Fruit fly (Drosophila melanogaster) whole organism, embryonic: ENCODE results near the gene CG10208.

Source experiments
- Aef1 ChIP-seq: fragments of 200-800 bp; sonication (Bioruptor generic); IDR thresholded peaks from 3 replicates; pipeline ENCODE4 v1.3.6; 2022; ENCODE audit warnings: missing biosample characterization, missing genetic modification characterization
- Atf3 ChIP-seq: fragments of 200-800 bp; sonication (Bioruptor generic); optimal IDR thresholded peaks from 3 replicates; lab custom pipeline; 2016; ENCODE audit warnings: missing biosample characterization, missing genetic modification characterization
- B-H2 ChIP-seq: fragments of 200-800 bp; sonication (Bioruptor generic); optimal IDR thresholded peaks from 2 replicates; lab custom pipeline; 2018; ENCODE audit warnings: missing biosample characterization, mild to moderate bottlenecking, missing genetic modification characterization
- CG11560 ChIP-seq: fragments of 200-800 bp; sonication (Bioruptor generic); IDR thresholded peaks from 3 replicates; pipeline ENCODE4 v1.3.6; 2022; ENCODE audit warnings: missing biosample characterization, missing genetic modification characterization
- CG12299 ChIP-seq: fragments of 200-800 bp; sonication (Bioruptor generic); optimal IDR thresholded peaks from 2 replicates; lab custom pipeline; 2018; ENCODE audit warnings: missing biosample characterization, mild to moderate bottlenecking, missing genetic modification characterization
- CG13287 ChIP-seq: fragments of 200-800 bp; sonication (Bioruptor generic); IDR thresholded peaks from 2 replicates; pipeline ENCODE4 v1.3.6; 2022; ENCODE audit warnings: missing biosample characterization, missing genetic modification characterization; ENCODE audit not compliant: partially characterized antibody
- CG14965 ChIP-seq: fragments of 200-800 bp; sonication (Bioruptor generic); optimal IDR thresholded peaks from 2 replicates; lab custom pipeline; 2016; ENCODE audit warnings: missing biosample characterization, missing genetic modification characterization, borderline replicate concordance
- CG15269 ChIP-seq: fragments of 200-800 bp; sonication (Bioruptor generic); optimal IDR thresholded peaks from 2 replicates; lab custom pipeline; 2018; ENCODE audit warnings: missing biosample characterization, mild to moderate bottlenecking, missing genetic modification characterization, moderate library complexity
- CG1647 ChIP-seq: fragments of 200-800 bp; sonication (Bioruptor generic); optimal IDR thresholded peaks from 3 replicates; lab custom pipeline; 2016; ENCODE audit warnings: missing biosample characterization, missing genetic modification characterization
- CG17612 ChIP-seq: fragments of 200-800 bp; sonication (Bioruptor generic); IDR thresholded peaks from 2 replicates; pipeline ENCODE4 v1.3.6; 2022; ENCODE audit warnings: missing biosample characterization, missing genetic modification characterization
- CG17912 ChIP-seq: fragments of 200-800 bp; sonication (Bioruptor generic); optimal IDR thresholded peaks from 2 replicates; lab custom pipeline; 2018; ENCODE audit warnings: missing biosample characterization, mild to moderate bottlenecking, missing genetic modification characterization
- CG2202 ChIP-seq: fragments of 200-800 bp; sonication (Bioruptor generic); optimal IDR thresholded peaks from 2 replicates; lab custom pipeline; 2018; ENCODE audit warnings: missing biosample characterization, mild to moderate bottlenecking, missing genetic modification characterization
- CG31224 ChIP-seq: fragments of 200-800 bp; sonication (Bioruptor generic); IDR thresholded peaks from 2 replicates; pipeline ENCODE4 v1.3.6; 2022; ENCODE audit warnings: missing biosample characterization, missing genetic modification characterization
- CG3726 ChIP-seq: fragments of 200-800 bp; sonication (Bioruptor generic); IDR thresholded peaks from 3 replicates; pipeline ENCODE4, ENCODE4 v1.3.6; 2022; ENCODE audit warnings: missing biosample characterization, missing genetic modification characterization
- CG5953 ChIP-seq: fragments of 200-800 bp; sonication (Bioruptor generic); IDR thresholded peaks from 2 replicates; pipeline ENCODE4 v1.3.6; 2022; ENCODE audit warnings: missing biosample characterization, missing genetic modification characterization
- CG6683 ChIP-seq: fragments of 200-800 bp; sonication (Bioruptor generic); optimal IDR thresholded peaks from 2 replicates; lab custom pipeline; 2017; ENCODE audit warnings: missing biosample characterization, mild to moderate bottlenecking, missing genetic modification characterization, missing genetic modification reagents
- CG7372 ChIP-seq: fragments of 200-800 bp; sonication (Bioruptor generic); IDR thresholded peaks from 2 replicates; pipeline ENCODE4 v1.3.6; 2022; ENCODE audit warnings: missing biosample characterization, missing genetic modification characterization
- CTCF ChIP-seq: fragments of 200-800 bp; sonication (Bioruptor generic); optimal IDR thresholded peaks from 2 replicates; lab custom pipeline; 2017; ENCODE audit warnings: missing biosample characterization, mild to moderate bottlenecking, missing genetic modification characterization, moderate library complexity
- CrebB ChIP-seq: fragments of 200-800 bp; sonication (Bioruptor generic); optimal IDR thresholded peaks from 3 replicates; lab custom pipeline; 2018; ENCODE audit warnings: missing biosample characterization, mild to moderate bottlenecking, missing genetic modification characterization
- Drgx ChIP-seq: fragments of 200-800 bp; sonication (Bioruptor generic); IDR thresholded peaks from 2 replicates; pipeline ENCODE4 v1.3.6; 2022; ENCODE audit warnings: missing biosample characterization, missing genetic modification characterization
- Ets65A ChIP-seq: fragments of 200-800 bp; sonication (Bioruptor generic); peaks from one replicate; lab custom pipeline; 2016; ENCODE audit warnings: missing biosample characterization, missing genetic modification characterization
- HHEX ChIP-seq: fragments of 200-800 bp; sonication (Bioruptor generic); optimal IDR thresholded peaks from 3 replicates; lab custom pipeline; 2017; ENCODE audit warnings: missing biosample characterization, mild to moderate bottlenecking, missing genetic modification characterization, missing genetic modification reagents
- Mad ChIP-seq: fragments of 200-800 bp; sonication (Bioruptor generic); optimal IDR thresholded peaks from 2 replicates; lab custom pipeline; 2016; ENCODE audit warnings: missing biosample characterization, missing genetic modification characterization
- Mrtf ChIP-seq: fragments of 200-800 bp; sonication (Bioruptor generic); IDR thresholded peaks from 3 replicates; pipeline ENCODE4 v1.3.6; 2022; ENCODE audit warnings: missing biosample characterization, missing genetic modification characterization
- NC2β ChIP-seq: fragments of 200-800 bp; sonication (Bioruptor generic); optimal IDR thresholded peaks from 2 replicates; lab custom pipeline; 2016; ENCODE audit warnings: missing biosample characterization, missing genetic modification characterization
- Neu2 ChIP-seq: fragments of 200-800 bp; sonication (Bioruptor generic); optimal IDR thresholded peaks from 3 replicates; lab custom pipeline; 2016; ENCODE audit warnings: missing biosample characterization, missing genetic modification characterization, borderline replicate concordance
- Nf-YC ChIP-seq: fragments of 200-800 bp; optimal IDR thresholded peaks from 3 replicates; lab custom pipeline; 2019; ENCODE audit warnings: missing biosample characterization, mild to moderate bottlenecking, missing genetic modification characterization, moderate library complexity
- Rx ChIP-seq: fragments of 200-800 bp; sonication (Bioruptor generic); IDR thresholded peaks from 2 replicates; pipeline ENCODE4 v1.3.6; 2022; ENCODE audit warnings: missing biosample characterization, missing genetic modification characterization
- Sry-δ ChIP-seq: fragments of 200-800 bp; sonication (Bioruptor generic); optimal IDR thresholded peaks from 2 replicates; lab custom pipeline; 2016; ENCODE audit warnings: missing biosample characterization, missing genetic modification characterization
- TFAM ChIP-seq: fragments of 200-800 bp; sonication (Bioruptor generic); optimal IDR thresholded peaks from 2 replicates; lab custom pipeline; 2017; ENCODE audit warnings: missing biosample characterization, missing genetic modification characterization, inconsistent platforms
- ato ChIP-seq: fragments of 200-800 bp; sonication (Bioruptor generic); IDR thresholded peaks from 2 replicates; pipeline ENCODE4 v1.3.6; 2022; ENCODE audit warnings: missing biosample characterization, missing genetic modification characterization; ENCODE audit not compliant: partially characterized antibody
- bbx ChIP-seq: fragments of 200-800 bp; sonication (Bioruptor generic); IDR thresholded peaks from 2 replicates; pipeline ENCODE4 v1.3.6; 2022; ENCODE audit warnings: missing biosample characterization, missing genetic modification characterization; ENCODE audit not compliant: partially characterized antibody
- bsh ChIP-seq, 2 experiments: fragments of 200-800 bp; sonication (Bioruptor generic); optimal IDR thresholded peaks; 2 replicates each; lab custom pipeline; 2017 to 2018; ENCODE audit warnings: mild to moderate bottlenecking in 2 of 2, missing biosample characterization in 2 of 2, missing genetic modification characterization in 2 of 2, moderate library complexity in 1 of 2
- cas ChIP-seq: fragments of 200-800 bp; sonication (Bioruptor generic); IDR thresholded peaks from 2 replicates; pipeline ENCODE4 v1.3.6; 2022; ENCODE audit warnings: missing biosample characterization, missing genetic modification characterization
- crc ChIP-seq: fragments of 200-800 bp; sonication (Bioruptor generic); optimal IDR thresholded peaks from 2 replicates; lab custom pipeline; 2016; ENCODE audit warnings: missing biosample characterization, missing genetic modification characterization
- crol ChIP-seq: fragments of 200-800 bp; sonication (Bioruptor generic); IDR thresholded peaks from 2 replicates; pipeline ENCODE4 v1.3.6; 2022; ENCODE audit warnings: missing biosample characterization, missing genetic modification characterization
- cwo ChIP-seq: fragments of 200-800 bp; sonication (Bioruptor generic); optimal IDR thresholded peaks from 3 replicates; lab custom pipeline; 2017; ENCODE audit warnings: missing biosample characterization, missing genetic modification characterization, mild to moderate bottlenecking, moderate library complexity, missing genetic modification reagents
- dan ChIP-seq: fragments of 200-800 bp; sonication (Bioruptor generic); IDR thresholded peaks from 2 replicates; pipeline ENCODE4 v1.3.6; 2022; ENCODE audit warnings: missing biosample characterization, missing genetic modification characterization
- eyg ChIP-seq: fragments of 200-800 bp; sonication (Bioruptor generic); optimal IDR thresholded peaks from 3 replicates; lab custom pipeline; 2016; ENCODE audit warnings: missing biosample characterization, missing genetic modification characterization
- gro ChIP-seq: fragments of 200-800 bp; sonication (Bioruptor generic); optimal IDR thresholded peaks from 2 replicates; lab custom pipeline; 2016; ENCODE audit warnings: missing biosample characterization, missing genetic modification characterization
- lab ChIP-seq: fragments of 200-800 bp; sonication (Bioruptor generic); optimal IDR thresholded peaks from 3 replicates; lab custom pipeline; 2017; ENCODE audit warnings: missing biosample characterization, missing genetic modification characterization, mild to moderate bottlenecking, moderate library complexity, missing genetic modification reagents
- lbe ChIP-seq: fragments of 200-800 bp; sonication (Bioruptor generic); optimal IDR thresholded peaks from 2 replicates; lab custom pipeline; 2016; ENCODE audit warnings: missing biosample characterization, mild to moderate bottlenecking, missing genetic modification characterization
- nom ChIP-seq: fragments of 200-800 bp; sonication (Bioruptor generic); optimal IDR thresholded peaks from 2 replicates; lab custom pipeline; 2017; ENCODE audit warnings: missing biosample characterization, missing genetic modification characterization, mild to moderate bottlenecking, moderate library complexity, missing genetic modification reagents
- pzg ChIP-seq: fragments of 200-800 bp; sonication (Bioruptor generic); optimal IDR thresholded peaks from 3 replicates; lab custom pipeline; 2018; ENCODE audit warnings: missing biosample characterization, mild to moderate bottlenecking, missing genetic modification characterization, moderate library complexity
- sc ChIP-seq, 3 experiments: fragments of >200 bp in 2 of 3; fragments of 200-800 bp in 1 of 3; sonication (Bioruptor generic) in 1 of 3; optimal IDR thresholded peaks; 2 replicates in 2 of 3; 3 replicates in 1 of 3; lab custom pipeline; 2017; ENCODE audit warnings: mild to moderate bottlenecking in 1 of 3, missing biosample characterization in 1 of 3, missing genetic modification characterization in 1 of 3, missing genetic modification reagents in 1 of 3
- sens-2 ChIP-seq: fragments of 200-800 bp; sonication (Bioruptor generic); IDR thresholded peaks from 2 replicates; pipeline ENCODE4 v1.3.6; 2022; ENCODE audit warnings: missing biosample characterization, missing genetic modification characterization
- ssp ChIP-seq: fragments of 200-800 bp; sonication (Bioruptor generic); IDR thresholded peaks from 2 replicates; pipeline ENCODE4 v1.3.6; 2022; ENCODE audit warnings: missing biosample characterization, missing genetic modification characterization
- stwl ChIP-seq: fragments of 200-800 bp; sonication (Bioruptor generic); optimal IDR thresholded peaks from 3 replicates; lab custom pipeline; 2018; ENCODE audit warnings: missing biosample characterization, mild to moderate bottlenecking, missing genetic modification characterization, moderate library complexity
- trh ChIP-seq: fragments of 200-800 bp; sonication (Bioruptor generic); optimal IDR thresholded peaks from 2 replicates; lab custom pipeline; 2016; ENCODE audit warnings: missing biosample characterization, missing genetic modification characterization
- unpg ChIP-seq: fragments of 200-800 bp; sonication (Bioruptor generic); optimal IDR thresholded peaks from 3 replicates; lab custom pipeline; 2018; ENCODE audit warnings: missing biosample characterization, mild to moderate bottlenecking, missing genetic modification characterization, moderate library complexity
- zen ChIP-seq: fragments of 200-800 bp; sonication (Bioruptor generic); optimal IDR thresholded peaks from 3 replicates; lab custom pipeline; 2018; ENCODE audit warnings: missing biosample characterization, mild to moderate bottlenecking, missing genetic modification characterization, moderate library complexity

CG10208 gene

DNA sequence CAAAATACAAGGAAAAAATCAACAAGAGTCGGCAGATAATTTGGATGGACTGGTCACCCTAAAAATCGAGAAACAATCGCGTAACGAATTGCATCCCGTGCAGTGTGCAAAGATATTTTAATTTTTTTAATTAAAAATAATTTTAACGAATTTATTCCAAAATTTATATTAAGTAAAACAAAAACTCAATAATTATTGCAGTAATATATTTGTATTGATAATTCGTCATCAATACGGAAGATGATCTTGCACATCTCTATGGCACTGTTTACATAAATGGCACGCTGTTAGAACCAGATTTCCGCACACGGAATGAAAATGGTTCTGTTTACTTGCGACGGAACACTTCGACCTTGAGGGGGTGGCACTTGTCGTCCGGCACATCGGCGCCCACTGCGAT lies 1.1 kb downstream of the CG10208 start, which contains the start of gene tst (continued):
- peak; percentile 44 to 93 for TF ChIP-seq bsh (GFP tag; optimal IDR thresholded peaks at IDR 0.05; lab: Kevin White, UChicago)
- TF ChIP-seq CrebB (tag; lab: Kevin White, UChicago) = peak; percentile 68
- TF ChIP-seq zen (tag; lab: Kevin White, UChicago) = peak; percentile 90
- TF ChIP-seq CG11560 (tag; lab: Robert Waterston, UW) = peak; percentile 91
- TF ChIP-seq crol (GFP tag; lab: Robert Waterston, UW) = peak; percentile 53
- TF ChIP-seq CTCF (GFP tag; lab: Kevin White, UChicago) = no peak
- peak; percentile 53 for TF ChIP-seq CG17912 (GFP tag; lab: Kevin White, UChicago)
- no peak for TF ChIP-seq bbx (GFP tag; lab: Robert Waterston, UW)
- TF ChIP-seq dan (GFP tag; lab: Robert Waterston, UW) = peak; percentile 86
- peak; percentile 90 for TF ChIP-seq lbe
- peak; percentile 21 for TF ChIP-seq pzg (GFP tag; lab: Kevin White, UChicago)
- no peak for TF ChIP-seq gro (GFP tag; lab: Kevin White, UChicago)
- TF ChIP-seq sc (optimal IDR thresholded peaks at IDR 0.05; lab: Kevin White, UChicago) = no peak
- TF ChIP-seq sc (GFP tag; optimal IDR thresholded peaks at IDR 0.05; lab: Kevin White, UChicago) = peak; percentile 74
- TF ChIP-seq CG3726 (GFP tag; lab: Robert Waterston, UW) = peak; percentile 97
- TF ChIP-seq stwl (tag; lab: Kevin White, UChicago) = peak; percentile 86
- peak; percentile 78 for TF ChIP-seq CG12299
- TF ChIP-seq CG15269 (tag; lab: Kevin White, UChicago) = peak; percentile 91
- peak; percentile 79 for TF ChIP-seq cwo (GFP tag; lab: Kevin White, UChicago)
- no peak for TF ChIP-seq Atf3 (GFP tag; lab: Kevin White, UChicago)
- peak; percentile 94 for TF ChIP-seq Drgx (GFP tag; lab: Robert Waterston, UW)
- no peak for TF ChIP-seq crc (GFP tag; lab: Kevin White, UChicago)
- no peak for TF ChIP-seq B-H2 (GFP tag; lab: Kevin White, UChicago)
- TF ChIP-seq CG13287 = peak; percentile 69
- peak; percentile 97 for TF ChIP-seq CG7372 (GFP tag; lab: Robert Waterston, UW)
- TF ChIP-seq Rx = peak; percentile 93
- TF ChIP-seq Nf-YC (tag; lab: Kevin White, UChicago) = peak; percentile 79
- TF ChIP-seq cas (GFP tag; lab: Robert Waterston, UW) = peak; percentile 93
- no peak for TF ChIP-seq NC2β
- peak; percentile 95 for TF ChIP-seq Mrtf (GFP tag; lab: Robert Waterston, UW)
- TF ChIP-seq eyg (GFP tag; lab: Kevin White, UChicago) = no peak
- no peak for TF ChIP-seq TFAM (GFP tag; lab: Kevin White, UChicago)
- peak; percentile 90 for TF ChIP-seq HHEX
- peak; percentile 93 for TF ChIP-seq lab (GFP tag; lab: Kevin White, UChicago)
- peak; percentile 51 for TF ChIP-seq nom
- peak; percentile 84 for TF ChIP-seq trh
- TF ChIP-seq Mad (GFP tag; lab: Kevin White, UChicago) = peak; percentile 45
- peak; percentile 81 for TF ChIP-seq CG6683 (GFP tag; lab: Kevin White, UChicago)
- peak; percentile 93 for TF ChIP-seq CG17612 (GFP tag; lab: Robert Waterston, UW)
- peak; percentile 93 for TF ChIP-seq ssp
- TF ChIP-seq Ets65A (GFP tag; lab: Kevin White, UChicago) = peak; percentile 92
- no peak for TF ChIP-seq CG14965 (GFP tag; lab: Kevin White, UChicago)
- TF ChIP-seq CG5953 (GFP tag; lab: Robert Waterston, UW) = peak; percentile 86
- no peak for TF ChIP-seq Neu2 (GFP tag; lab: Kevin White, UChicago)
- peak; percentile 67; the same call in 1 of the 2 replicates for TF ChIP-seq sens-2 (GFP tag; lab: Robert Waterston, UW)
- TF ChIP-seq ato (GFP tag; lab: Robert Waterston, UW) = no peak
- TF ChIP-seq CG1647 (GFP tag; lab: Kevin White, UChicago) = peak; percentile 8
- peak; percentile 92 for TF ChIP-seq CG31224 (GFP tag; lab: Robert Waterston, UW)
- TF ChIP-seq CG2202 (tag; lab: Kevin White, UChicago) = peak; percentile 78
- peak; percentile 44 for TF ChIP-seq Sry-δ (GFP tag; lab: Kevin White, UChicago)
- peak; percentile 97 for TF ChIP-seq Aef1
- TF ChIP-seq unpg (GFP tag; lab: Kevin White, UChicago) = peak; percentile 92
